Fruit fly (Drosophila melanogaster): ENCODE data around the gene dan.

Gene dan

DNA sequence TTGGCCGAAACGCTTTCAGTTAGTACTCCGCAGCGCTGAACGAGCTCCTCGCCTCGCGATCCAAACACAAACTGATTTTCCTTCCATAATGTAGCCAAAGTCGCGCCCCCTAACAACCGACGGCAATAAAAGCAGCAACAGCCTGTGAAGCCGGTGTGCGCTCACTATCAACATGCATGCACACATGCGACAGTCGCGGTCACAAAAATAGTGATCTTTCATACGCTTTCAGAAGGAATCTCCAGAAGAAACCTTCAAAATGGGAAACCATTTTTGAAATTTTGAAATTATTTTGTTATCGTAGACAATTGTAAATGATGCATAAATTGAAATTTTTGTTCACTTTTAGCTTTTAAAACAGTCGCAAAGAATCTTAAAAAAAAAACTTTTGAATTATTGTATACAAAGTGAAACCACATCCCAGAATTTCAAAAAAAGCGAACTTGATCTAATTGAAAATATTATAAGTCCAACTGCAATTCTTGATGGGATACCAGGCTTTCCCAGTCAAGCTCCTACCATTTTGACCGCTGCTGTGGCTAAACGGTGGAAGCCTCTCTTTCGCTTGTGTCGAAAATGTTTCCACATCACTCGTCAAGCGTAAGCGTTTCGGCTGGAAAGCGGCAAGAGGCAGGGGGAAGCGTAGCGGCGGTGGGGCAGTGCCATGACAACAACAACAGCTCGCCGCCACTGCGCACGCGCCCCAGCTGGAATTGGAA lies 48.2 kb downstream of the dan start, which contains the start of gene Cad96Cb (continued):
- TF ChIP-seq BtbVII (GFP tag; optimal IDR thresholded peaks at IDR 0.05) = peak; percentile 63
- peak; percentile 43 for TF ChIP-seq CG9817 (tag; optimal IDR thresholded peaks at IDR 0.05)
- TF ChIP-seq HmgD (GFP tag; optimal IDR thresholded peaks at IDR 0.05) = peak; percentile 28
- peak; percentile 90 for TF ChIP-seq CoRest (tag; optimal IDR thresholded peaks at IDR 0.05)
- TF ChIP-seq Aef1 (GFP tag; IDR thresholded peaks at IDR 0.05) = peak; percentile 45; the same call in 1 of the 3 replicates
- TF ChIP-seq Mrtf (GFP tag; IDR thresholded peaks at IDR 0.05) = peak; percentile 38; the same call in 1 of the 3 replicates
- TF ChIP-seq nom (GFP tag; optimal IDR thresholded peaks at IDR 0.05) = peak; percentile 81
- no peak for TF ChIP-seq gsb (GFP tag; IDR thresholded peaks at IDR 0.05)
- TF ChIP-seq dmrt99B (tag; optimal IDR thresholded peaks at IDR 0.05) = peak; percentile 93
- TF ChIP-seq eve (GFP tag; optimal IDR thresholded peaks at IDR 0.05) = no peak
- TF ChIP-seq Jarid2 (GFP tag; optimal IDR thresholded peaks at IDR 0.05) = peak; percentile 53
- peak; percentile 57 for TF ChIP-seq zen (tag; optimal IDR thresholded peaks at IDR 0.05)
- no peak for TF ChIP-seq CG7271 (tag; optimal IDR thresholded peaks at IDR 0.05)
- no peak for TF ChIP-seq CG4730 (GFP tag; IDR thresholded peaks at IDR 0.05)
- TF ChIP-seq MBD-R2 (GFP tag; IDR thresholded peaks at IDR 0.05) = no peak
- TF ChIP-seq CG6854 (GFP tag; optimal IDR thresholded peaks at IDR 0.05) = peak; percentile 72
- TF ChIP-seq dm (GFP tag; optimal IDR thresholded peaks at IDR 0.05) = peak; percentile 68
- no peak for TF ChIP-seq CG6272 (GFP tag; IDR thresholded peaks at IDR 0.05)
- TF ChIP-seq cas (GFP tag; IDR thresholded peaks at IDR 0.05) = no peak
- TF ChIP-seq CG12391 (tag; optimal IDR thresholded peaks at IDR 0.05) = peak; percentile 84
- TF ChIP-seq BEAF-32 (GFP tag; optimal IDR thresholded peaks at IDR 0.05) = no peak
- peak; percentile 48 for TF ChIP-seq CG2202 (tag; optimal IDR thresholded peaks at IDR 0.05)
- peak; percentile 29 for TF ChIP-seq fu2 (GFP tag; optimal IDR thresholded peaks at IDR 0.05)
- peak; percentile 65 for TF ChIP-seq sisA (GFP tag; IDR thresholded peaks at IDR 0.05)
- TF ChIP-seq NfI (GFP tag; optimal IDR thresholded peaks at IDR 0.05) = peak; percentile 70
- no peak for TF ChIP-seq bbx (GFP tag; IDR thresholded peaks at IDR 0.05; ENCODE audit: partially characterized antibody)
- TF ChIP-seq CG14014 (GFP tag; IDR thresholded peaks at IDR 0.05) = 0 out of 2 replicates have a peak, but pooled peaks have one; percentile 41
- TF ChIP-seq klu (GFP tag; IDR thresholded peaks at IDR 0.05) = peak; percentile 10; the same call in 1 of the 2 replicates
- peak; percentile 72 for TF ChIP-seq CG10462 (GFP tag; optimal IDR thresholded peaks at IDR 0.05)
- peak; percentile 86 for TF ChIP-seq CG13424 (tag; optimal IDR thresholded peaks at IDR 0.05)
- no peak for TF ChIP-seq Adf1 (GFP tag; IDR thresholded peaks at IDR 0.05)
- TF ChIP-seq MTF-1 (GFP tag; optimal IDR thresholded peaks at IDR 0.05; ENCODE audit: borderline replicate concordance) = no peak
- peak; percentile 78 for TF ChIP-seq twi (tag; optimal IDR thresholded peaks at IDR 0.05)
- TF ChIP-seq disco-r (GFP tag; optimal IDR thresholded peaks at IDR 0.05) = peak; percentile 73
- peak; percentile 66 for TF ChIP-seq wor (GFP tag; IDR thresholded peaks at IDR 0.05)
- TF ChIP-seq CG17359 (tag; optimal IDR thresholded peaks at IDR 0.05) = peak; percentile 83
- peak; percentile 30; the same call in 1 of the 2 replicates for TF ChIP-seq CG11247 (GFP tag; IDR thresholded peaks at IDR 0.05)
- peak; percentile 22 for TF ChIP-seq TFAM (GFP tag; optimal IDR thresholded peaks at IDR 0.05)
- peak; percentile 69 for TF ChIP-seq CG4854 (GFP tag; optimal IDR thresholded peaks at IDR 0.05)
- peak; percentile 0 for TF ChIP-seq grn (GFP tag; optimal IDR thresholded peaks at IDR 0.05)
- TF ChIP-seq crc (GFP tag; optimal IDR thresholded peaks at IDR 0.05) = peak; percentile 59
- TF ChIP-seq CG3065 (GFP tag; optimal IDR thresholded peaks at IDR 0.05) = peak; percentile 65
- peak; percentile 41; the same call in 1 of the 2 replicates for TF ChIP-seq CG3847 (GFP tag; IDR thresholded peaks at IDR 0.05)
- TF ChIP-seq C15 (GFP tag; IDR thresholded peaks at IDR 0.05) = no peak; the same call in 2 of the 3 replicates
- TF ChIP-seq tx (GFP tag; optimal IDR thresholded peaks at IDR 0.05) = peak; percentile 75
- no peak for TF ChIP-seq CG13287 (GFP tag; IDR thresholded peaks at IDR 0.05; ENCODE audit: partially characterized antibody)
- TF ChIP-seq scrt (GFP tag; optimal IDR thresholded peaks at IDR 0.05) = peak; percentile 48
- peak; percentile 45 for TF ChIP-seq Sry-β (GFP tag; optimal IDR thresholded peaks at IDR 0.05)
- TF ChIP-seq Pdp1 (GFP tag; optimal IDR thresholded peaks at IDR 0.05) = peak; percentile 71 to 81

Measured in whole organism, embryonic.